Worm (Caenorhabditis elegans) whole organism, young adult: ENCODE results near the gene piki-1.

Experiments used
- B0336.3 ChIP-seq: fragments of 200-800 bp; sonication (Bioruptor generic); IDR thresholded peaks from 2 replicates; pipeline ENCODE4 v1.3.6; 2022; ENCODE audit warnings: missing genetic modification characterization, missing compliant biosample characterization
- C06A6.2 ChIP-seq: fragments of 200-800 bp; sonication (Bioruptor generic); conservative IDR thresholded peaks from 2 replicates; pipeline ENCODE4 v1.3.6; 2022; ENCODE audit warnings: missing genetic modification characterization, missing compliant biosample characterization
- F57C9.4 ChIP-seq: sonication (generic microtip); optimal IDR thresholded peaks from 2 replicates; lab custom pipeline; 2017; ENCODE audit warnings: mild to moderate bottlenecking, missing genetic modification characterization, missing compliant biosample characterization
- K11D2.4 ChIP-seq: fragments of 200-800 bp; sonication (Bioruptor generic); IDR thresholded peaks from 2 replicates; pipeline ENCODE4 v1.3.6; 2022; ENCODE audit warnings: missing genetic modification reagents, missing genetic modification characterization, missing compliant biosample characterization
- T07F8.4 ChIP-seq: sonication (generic microtip); optimal IDR thresholded peaks from 2 replicates; lab custom pipeline; 2016; ENCODE audit warnings: mild to moderate bottlenecking, missing genetic modification characterization, moderate library complexity, missing compliant biosample characterization
- Y95B8A.8 ChIP-seq: fragments of 200-800 bp; sonication (Bioruptor generic); IDR thresholded peaks from 2 replicates; pipeline ENCODE4 v1.3.6; 2022; ENCODE audit warnings: missing genetic modification reagents, missing genetic modification characterization, missing compliant biosample characterization
- akir-1 ChIP-seq: fragments of 200-800 bp; sonication (Bioruptor generic); optimal IDR thresholded peaks from 2 replicates; lab custom pipeline; 2018; ENCODE audit warnings: mild to moderate bottlenecking, missing genetic modification characterization, moderate library complexity, missing compliant biosample characterization
- athp-1 ChIP-seq: sonication (generic microtip); optimal IDR thresholded peaks from 2 replicates; lab custom pipeline; 2017; ENCODE audit warnings: mild to moderate bottlenecking, missing genetic modification characterization, missing compliant biosample characterization
- attf-3 ChIP-seq: fragments of 200-800 bp; sonication (Bioruptor generic); conservative IDR thresholded peaks from 2 replicates; pipeline ENCODE4 v1.3.6; 2022; ENCODE audit warnings: missing genetic modification reagents, missing genetic modification characterization, missing compliant biosample characterization
- bed-1 ChIP-seq: fragments of 200-800 bp; sonication (Bioruptor generic); IDR thresholded peaks from 2 replicates; pipeline ENCODE4 v1.3.6; 2022; ENCODE audit warnings: missing genetic modification reagents, missing genetic modification characterization, missing compliant biosample characterization
- bed-2 ChIP-seq: fragments of 200-800 bp; sonication (Bioruptor generic); IDR thresholded peaks from 2 replicates; pipeline ENCODE4 v1.3.6; 2022; ENCODE audit warnings: missing genetic modification reagents, missing genetic modification characterization, missing compliant biosample characterization
- cebp-1 ChIP-seq, 2 experiments: fragments of 200-800 bp in 1 of 2; sonication (Bioruptor generic) in 1 of 2; sonication (generic microtip) in 1 of 2; IDR thresholded peaks in 1 of 2; optimal IDR thresholded peaks in 1 of 2; 2 replicates each; pipeline versions ENCODE4 v1.3.6 to Lab custom; 2017 to 2022; ENCODE audit warnings: missing compliant biosample characterization in 2 of 2, missing genetic modification characterization in 2 of 2, mild to moderate bottlenecking in 1 of 2, missing genetic modification reagents in 1 of 2, moderate library complexity in 1 of 2
- cebp-2 ChIP-seq: fragments of 200-800 bp; sonication (Bioruptor generic); IDR thresholded peaks from 2 replicates; pipeline ENCODE4 v1.3.6; 2022; ENCODE audit warnings: missing genetic modification characterization, missing compliant biosample characterization
- ceh-27 ChIP-seq: fragments of 200-800 bp; sonication (Bioruptor generic); optimal IDR thresholded peaks from 2 replicates; lab custom pipeline; 2018; ENCODE audit warnings: mild to moderate bottlenecking, missing genetic modification characterization, moderate library complexity, missing compliant biosample characterization
- ceh-58 ChIP-seq: fragments of 200-800 bp; sonication (Bioruptor generic); IDR thresholded peaks from 2 replicates; pipeline ENCODE4 v1.3.6; 2022; ENCODE audit warnings: missing genetic modification characterization, missing compliant biosample characterization
- ceh-79 ChIP-seq: sonication (generic microtip); optimal IDR thresholded peaks from 2 replicates; lab custom pipeline; 2017; ENCODE audit warnings: mild to moderate bottlenecking, missing genetic modification characterization, missing compliant biosample characterization
- chd-7 ChIP-seq: sonication (generic microtip); optimal IDR thresholded peaks from 2 replicates; lab custom pipeline; 2016; ENCODE audit warnings: mild to moderate bottlenecking, missing genetic modification characterization, moderate library complexity, missing compliant biosample characterization
- dox-1 ChIP-seq: fragments of 200-800 bp; sonication (Bioruptor generic); IDR thresholded peaks from 2 replicates; pipeline ENCODE4 v1.3.6; 2022; ENCODE audit warnings: missing genetic modification reagents, missing genetic modification characterization, missing compliant biosample characterization
- dpff-1 ChIP-seq: sonication (generic microtip); optimal IDR thresholded peaks from 2 replicates; lab custom pipeline; 2017; ENCODE audit warnings: mild to moderate bottlenecking, missing genetic modification characterization, missing compliant biosample characterization
- egl-44 ChIP-seq: fragments of 200-800 bp; sonication (Bioruptor generic); IDR thresholded peaks from 2 replicates; pipeline ENCODE4 v1.3.6; 2022; ENCODE audit warnings: missing genetic modification reagents, missing genetic modification characterization, missing compliant biosample characterization
- gei-17 ChIP-seq: fragments of 200-800 bp; sonication (Bioruptor generic); optimal IDR thresholded peaks from 2 replicates; lab custom pipeline; 2018; ENCODE audit warnings: mild to moderate bottlenecking, missing genetic modification characterization, missing compliant biosample characterization
- hmg-1.2 ChIP-seq: fragments of 200-800 bp; sonication (Bioruptor generic); IDR thresholded peaks from 2 replicates; pipeline ENCODE4 v1.3.6; 2022; ENCODE audit warnings: missing genetic modification reagents, missing genetic modification characterization, missing compliant biosample characterization
- hsf-1 ChIP-seq: fragments of 200-800 bp; sonication (Bioruptor generic); IDR thresholded peaks from 2 replicates; pipeline ENCODE4 v1.3.6; 2022; ENCODE audit warnings: missing genetic modification reagents, missing genetic modification characterization, missing compliant biosample characterization
- let-526 ChIP-seq: fragments of 200-800 bp; sonication (Bioruptor generic); IDR thresholded peaks from 2 replicates; pipeline ENCODE4 v1.3.6; 2022; ENCODE audit warnings: missing genetic modification reagents, missing genetic modification characterization, missing compliant biosample characterization
- let-607 ChIP-seq, 2 experiments: fragments of 200-800 bp in 1 of 2; sonication (Bioruptor generic) in 1 of 2; sonication (generic microtip) in 1 of 2; optimal IDR thresholded peaks; 2 replicates each; lab custom pipeline; 2016 to 2018; ENCODE audit warnings: mild to moderate bottlenecking in 2 of 2, missing compliant biosample characterization in 2 of 2, missing genetic modification characterization in 2 of 2, moderate library complexity in 2 of 2, missing genotype in 1 of 2
- lin-40 ChIP-seq: sonication (generic microtip); optimal IDR thresholded peaks from 2 replicates; lab custom pipeline; 2016; ENCODE audit warnings: missing genetic modification characterization, mild to moderate bottlenecking, missing compliant biosample characterization, missing genotype, missing genetic modification reagents
- lin-54 ChIP-seq: fragments of 200-800 bp; sonication (Bioruptor generic); optimal IDR thresholded peaks from 2 replicates; lab custom pipeline; 2018; ENCODE audit warnings: mild to moderate bottlenecking, missing genetic modification characterization, missing compliant biosample characterization
- lsy-27 ChIP-seq: sonication (generic microtip); optimal IDR thresholded peaks from 2 replicates; lab custom pipeline; 2017; ENCODE audit warnings: missing genetic modification characterization, mild to moderate bottlenecking, missing compliant biosample characterization, antibody characterized with exemption, missing genotype, borderline replicate concordance; ENCODE audit not compliant: insufficient read depth
- mel-28 ChIP-seq: sonication (generic microtip); optimal IDR thresholded peaks from 2 replicates; lab custom pipeline; 2016; ENCODE audit warnings: borderline replicate concordance, mild to moderate bottlenecking, missing genetic modification characterization, missing compliant biosample characterization
- nhr-80 ChIP-seq: sonication (generic microtip); optimal IDR thresholded peaks from 2 replicates; lab custom pipeline; 2016; ENCODE audit warnings: missing genetic modification characterization, missing compliant biosample characterization
- pbrm-1 ChIP-seq: fragments of 200-800 bp; sonication (Bioruptor generic); IDR thresholded peaks from 2 replicates; pipeline ENCODE4 v1.3.6; 2022; ENCODE audit warnings: missing genetic modification reagents, missing genetic modification characterization, missing compliant biosample characterization
- snpc-3.4 ChIP-seq: sonication (generic microtip); optimal IDR thresholded peaks from 2 replicates; lab custom pipeline; 2017; ENCODE audit warnings: missing genetic modification characterization, mild to moderate bottlenecking, missing compliant biosample characterization, antibody characterized with exemption, moderate library complexity, missing genotype, missing genetic modification reagents
- snpc-4 ChIP-seq, 5 experiments: fragments of 150-350 bp in 1 of 5; sonication (generic microtip) in 4 of 5; optimal IDR thresholded peaks; 2 replicates each; lab custom pipeline; 2014 to 2018; ENCODE audit warnings: missing genetic modification characterization in 5 of 5, missing biosample characterization in 3 of 5, antibody characterized with exemption in 2 of 5, mild to moderate bottlenecking in 2 of 5, missing compliant biosample characterization in 2 of 5, missing genotype in 2 of 5, moderate library complexity in 2 of 5, missing genetic modification reagents in 1 of 5
- somi-1 ChIP-seq: fragments of 200-800 bp; sonication (Bioruptor generic); optimal IDR thresholded peaks from 2 replicates; lab custom pipeline; 2018; ENCODE audit warnings: mild to moderate bottlenecking, missing genetic modification characterization, missing compliant biosample characterization
- tbp1 ChIP-seq: fragments of 200-800 bp; sonication (Bioruptor generic); optimal IDR thresholded peaks from 2 replicates; lab custom pipeline; 2018; ENCODE audit warnings: mild to moderate bottlenecking, missing genetic modification characterization, missing compliant biosample characterization
- zfh-2 ChIP-seq: fragments of 200-800 bp; sonication (Bioruptor generic); conservative IDR thresholded peaks from 2 replicates; pipeline ENCODE4 v1.3.6; 2022; ENCODE audit warnings: missing genetic modification reagents, missing genetic modification characterization, missing compliant biosample characterization

piki-1 gene

DNA sequence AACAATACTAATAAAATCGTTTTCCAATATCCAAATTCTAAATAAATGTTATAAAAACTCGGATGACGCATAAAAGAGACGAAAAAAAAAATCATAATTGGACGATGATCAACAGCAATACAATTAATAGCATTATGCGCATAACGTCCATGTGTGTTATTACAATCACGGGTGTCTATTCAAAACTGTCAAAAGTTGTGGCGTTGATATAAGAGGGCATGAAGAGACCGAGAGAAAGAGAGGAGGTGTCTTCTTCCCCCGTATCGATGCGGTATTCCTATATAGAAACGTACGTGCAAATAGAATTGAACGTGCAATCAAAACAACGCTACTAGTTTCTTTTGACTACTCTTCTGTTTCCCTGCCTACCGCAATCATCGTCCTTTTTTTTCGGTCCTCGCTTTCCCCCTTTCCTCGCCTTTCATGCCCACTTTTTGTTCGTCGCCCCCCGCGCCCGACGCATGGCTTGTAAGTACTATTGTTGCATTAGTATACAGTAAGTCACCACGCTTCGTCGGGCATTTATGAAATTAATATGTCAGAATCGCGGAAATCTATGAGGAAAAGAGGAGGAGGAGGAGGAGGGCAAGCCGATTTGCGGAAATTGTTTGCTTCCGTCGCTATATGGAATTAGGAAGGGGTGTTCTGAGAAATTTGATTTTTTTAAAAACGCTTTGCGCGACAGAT, 24.2 kb downstream of the piki-1 start:
- TF ChIP-seq let-607 (tag; optimal IDR thresholded peaks at IDR 0.05; lab: Kevin White, UChicago) (peak in 1 of 2 experiments; percentile 6), dox-1 (GFP tag; lab: Robert Waterston, UW) (0 out of 2 replicates have a peak, but pooled peaks have one; percentile 35), zfh-2 (GFP tag; lab: Robert Waterston, UW) (peak; percentile 36; the same call in 1 of the 2 replicates), akir-1 (GFP tag; lab: Kevin White, UChicago) (no peak), cebp-1 (GFP tag; IDR thresholded peaks at IDR 0.05; lab: Robert Waterston, UW) (no peak), cebp-1 (tag; optimal IDR thresholded peaks at IDR 0.05; lab: Kevin White, UChicago) (peak; percentile 26), lin-40 (tag; lab: Kevin White, UChicago) (peak; percentile 12), tbp1 (GFP tag; lab: Kevin White, UChicago) (peak; percentile 25), lin-54 (GFP tag; lab: Kevin White, UChicago) (no peak), ceh-27 (peak; percentile 22), hmg-1.2 (GFP tag; lab: Robert Waterston, UW) (peak; percentile 54; the same call in 1 of the 2 replicates), nhr-80 (tag; lab: Kevin White, UChicago) (peak; percentile 77), ceh-58 (GFP tag; lab: Robert Waterston, UW) (no peak)

DNA sequence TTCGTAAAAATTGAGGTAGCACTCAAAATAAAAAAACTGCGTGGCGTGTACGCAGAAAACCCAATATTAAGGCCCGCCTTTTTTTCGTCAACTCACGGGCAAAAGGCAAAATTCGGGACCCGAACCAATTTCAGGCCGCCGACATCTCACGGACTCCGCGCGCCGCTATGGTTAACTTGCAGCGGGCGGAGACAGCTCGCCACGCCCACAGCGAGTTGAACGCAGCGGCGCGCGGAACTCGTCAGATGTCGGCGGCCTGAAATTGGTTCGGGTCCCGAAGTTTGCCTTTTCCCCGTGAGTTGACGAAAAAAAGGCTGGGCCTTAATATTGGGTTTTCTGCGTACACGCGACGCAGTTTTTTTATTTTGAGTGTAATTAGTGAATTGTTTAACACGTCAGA, 25.1 kb downstream of the piki-1 start:
- TF ChIP-seq C06A6.2 (no peak), bed-2 (GFP tag; lab: Robert Waterston, UW) (no peak), bed-1 (0 out of 2 replicates have a peak, but pooled peaks have one; percentile 45), snpc-4 (GFP tag; optimal IDR thresholded peaks at IDR 0.05; lab: Kevin White, UChicago) (no peak), snpc-4 (tag; optimal IDR thresholded peaks at IDR 0.05; lab: Kevin White, UChicago) (peak in 2 of 4 experiments; percentile 45 to 73), snpc-3.4 (tag; lab: Kevin White, UChicago) (no peak)

DNA sequence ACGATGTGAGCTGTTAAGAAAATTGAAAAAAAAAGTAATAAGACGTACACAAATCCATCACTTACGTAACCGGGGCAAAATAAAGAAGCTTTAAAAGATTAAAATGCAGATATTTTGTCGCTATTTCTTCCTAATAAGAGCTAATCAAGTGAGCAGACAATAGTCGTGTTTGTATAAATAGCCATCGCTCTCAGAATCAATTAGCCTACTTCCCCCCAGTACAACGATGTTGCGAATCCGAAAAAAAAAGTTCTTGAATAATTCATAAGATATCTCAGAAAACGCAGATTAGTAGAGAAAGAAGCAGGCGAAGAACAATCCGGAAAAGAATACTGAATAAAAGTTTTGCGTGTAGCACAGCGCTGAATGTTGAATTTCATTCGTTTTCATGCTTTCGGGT, 30.9 kb downstream of the piki-1 start:
- TF ChIP-seq gei-17 (GFP tag; lab: Kevin White, UChicago) = no peak

DNA sequence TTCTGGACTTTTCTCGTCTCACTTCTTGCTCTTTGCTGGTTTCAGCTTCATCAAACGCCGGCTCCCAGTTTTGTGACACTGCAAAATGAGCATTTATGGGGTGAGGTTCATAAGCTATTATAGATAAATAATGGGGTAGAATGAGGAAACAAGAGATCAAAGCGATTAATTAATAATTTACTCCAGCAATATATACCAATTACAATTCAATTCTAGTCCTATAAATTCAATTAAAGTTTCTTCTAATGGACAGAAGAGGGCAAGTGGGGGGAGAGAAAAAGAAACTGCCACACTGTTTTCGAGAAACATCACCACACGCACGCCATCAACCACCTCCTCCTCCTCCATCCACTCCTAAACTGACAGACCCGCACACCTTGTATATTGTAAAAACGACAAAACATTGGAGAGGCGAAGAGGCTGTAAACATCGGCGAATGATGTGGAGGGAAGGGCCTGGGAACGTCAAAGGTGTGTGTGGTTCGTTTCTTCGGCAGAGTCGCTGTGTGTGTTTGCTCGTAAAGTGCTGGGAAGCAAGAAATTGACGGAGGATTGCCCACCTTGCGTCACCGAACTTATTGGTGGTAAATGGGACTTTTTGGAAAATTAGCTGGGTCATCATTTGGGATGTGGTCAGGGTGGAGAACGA, 32.9 kb downstream of the piki-1 start, which contains the start of the genes H03A11.13 and famk-1:
H03A11.13 (minus strand) TSS at position 51 of the 648 bp plus-strand sequence.
famk-1 (minus strand) TSS at position 78 of the 648 bp plus-strand sequence.
- TF ChIP-seq zfh-2 (GFP tag; lab: Robert Waterston, UW) (peak; percentile 53; the same call in 1 of the 2 replicates), attf-3 (GFP tag; lab: Robert Waterston, UW) (no peak), K11D2.4 (GFP tag; lab: Robert Waterston, UW) (no peak)

DNA sequence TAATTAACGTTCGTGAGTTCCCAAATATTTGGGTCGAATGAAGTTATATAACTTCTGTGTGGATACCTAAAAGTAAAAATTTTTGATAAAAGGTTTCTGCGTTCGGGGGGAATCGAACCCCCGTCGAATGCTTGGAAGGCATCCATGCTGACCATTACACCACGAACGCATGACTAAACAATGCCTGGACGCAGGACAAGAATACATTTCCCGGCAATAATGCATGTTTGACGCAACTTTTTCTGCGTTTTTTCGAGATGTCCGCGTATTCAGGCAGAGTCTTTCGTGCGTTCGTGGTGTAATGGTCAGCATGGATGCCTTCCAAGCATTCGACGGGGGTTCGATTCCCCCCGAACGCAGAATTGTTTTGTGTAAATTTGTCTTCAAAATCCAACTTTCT, 45.5 kb downstream of the piki-1 start:
- TF ChIP-seq hsf-1 (GFP tag; lab: Robert Waterston, UW) = no peak
- no peak for TF ChIP-seq ceh-79 (tag; lab: Kevin White, UChicago)
- TF ChIP-seq mel-28 (tag; lab: Kevin White, UChicago) = peak; percentile 26
- no peak for TF ChIP-seq ceh-58 (GFP tag; lab: Robert Waterston, UW)
- peak; percentile 85 for TF ChIP-seq K11D2.4 (GFP tag; lab: Robert Waterston, UW)
- TF ChIP-seq dpff-1 (tag; lab: Kevin White, UChicago) = no peak
- TF ChIP-seq chd-7 (tag; lab: Kevin White, UChicago) = peak; percentile 87
- TF ChIP-seq pbrm-1 (GFP tag; lab: Robert Waterston, UW) = peak; percentile 90; the same call in 1 of the 2 replicates
- peak; percentile 58; the same call in 1 of the 2 replicates for TF ChIP-seq egl-44 (GFP tag; lab: Robert Waterston, UW)
- no peak for TF ChIP-seq F57C9.4 (tag; lab: Kevin White, UChicago)
- TF ChIP-seq B0336.3 (GFP tag; lab: Robert Waterston, UW) = no peak; the same call in 1 of the 2 replicates
- TF ChIP-seq athp-1 = peak; percentile 90
- peak; percentile 79; the same call in 1 of the 2 replicates for TF ChIP-seq cebp-2
- TF ChIP-seq lsy-27 = peak; percentile 73
- TF ChIP-seq snpc-3.4 (tag; lab: Kevin White, UChicago) = peak; percentile 76
- TF ChIP-seq T07F8.4 = peak; percentile 79
- TF ChIP-seq gei-17 (GFP tag; lab: Kevin White, UChicago) = peak; percentile 78
- peak; percentile 76 for TF ChIP-seq Y95B8A.8 (GFP tag; lab: Robert Waterston, UW)
- TF ChIP-seq let-526 (GFP tag; lab: Robert Waterston, UW) = peak; percentile 83
- TF ChIP-seq dox-1 (GFP tag; lab: Robert Waterston, UW) = no peak; the same call in 1 of the 2 replicates
- TF ChIP-seq somi-1 = peak; percentile 77
